Worm (Caenorhabditis elegans): ENCODE data around the gene bbs-5.
"Not testable (repeated sequence)": the region's sequence is repeated elsewhere in the genome, so short reads cannot be mapped to it uniquely, and the experiment has no call there.

- TF ChIP-seq W03F9.2, him-1 (tag; optimal IDR thresholded peaks at IDR 0.05): not testable (repeated sequence)
Observed at ce11 chrIII:10221860-10222259, 39.7 kb downstream of the bbs-5 start, which contains the start of gene Y70G10A.4.

All from whole organism, L4/young adult.